Fruit fly (Drosophila melanogaster) whole organism, embryonic: ENCODE results near the gene insv.

ENCODE experiments used
- CG3407 ChIP-seq: fragments of 200-800 bp; sonication (Bioruptor generic); optimal IDR thresholded peaks from 2 replicates; lab custom pipeline; 2018; ENCODE audit warnings: missing biosample characterization, mild to moderate bottlenecking, missing genetic modification characterization
- CG5245 ChIP-seq: fragments of 200-800 bp; sonication (Bioruptor generic); optimal IDR thresholded peaks from 3 replicates; lab custom pipeline; 2016; ENCODE audit warnings: missing biosample characterization, missing genetic modification characterization
- Gug ChIP-seq: fragments of 200-800 bp; sonication (Bioruptor generic); IDR thresholded peaks from 4 replicates; pipeline ENCODE4 v1.3.6; 2022; ENCODE audit warnings: missing biosample characterization, missing genetic modification characterization
- crc ChIP-seq: fragments of 200-800 bp; sonication (Bioruptor generic); optimal IDR thresholded peaks from 2 replicates; lab custom pipeline; 2016; ENCODE audit warnings: missing biosample characterization, missing genetic modification characterization
- grau ChIP-seq: fragments of 200-800 bp; optimal IDR thresholded peaks from 3 replicates; lab custom pipeline; 2019; ENCODE audit warnings: missing biosample characterization, mild to moderate bottlenecking, missing genetic modification characterization, moderate library complexity

DNA sequence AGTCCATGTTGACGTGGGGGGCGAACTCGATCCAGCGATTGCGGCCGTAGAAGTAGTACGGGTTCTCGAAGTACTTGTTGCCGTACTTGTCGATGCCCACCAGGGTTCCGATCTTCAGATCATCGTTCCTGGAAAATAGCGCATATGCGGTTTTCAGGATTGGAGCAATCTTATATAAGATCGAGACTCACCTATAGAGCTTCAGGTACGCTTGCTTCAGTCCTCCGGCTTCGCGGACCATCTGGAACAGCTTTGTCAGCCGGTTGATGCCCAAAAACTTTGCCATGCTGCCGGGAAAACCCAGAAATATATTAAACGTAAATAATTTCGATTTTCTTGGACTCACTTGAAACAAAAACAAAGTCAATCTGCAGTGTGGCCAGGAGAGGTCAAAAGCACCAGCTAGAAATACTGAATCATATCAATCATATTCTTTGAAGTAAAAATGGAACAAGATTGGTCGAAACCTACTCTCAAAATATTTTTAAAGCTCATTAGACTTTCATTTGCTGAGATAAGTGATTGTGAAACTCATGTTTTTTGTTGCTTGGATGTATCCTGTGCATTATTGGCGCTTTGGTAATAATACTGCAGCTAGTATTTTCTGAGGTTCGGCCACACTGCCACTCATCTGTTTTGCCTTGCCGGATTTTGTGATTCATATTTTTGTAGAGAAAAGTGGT, 3.0 kb upstream of the insv start, which contains the start of the genes ND-B17.2 and Arpc5:
- TF ChIP-seq Gug (no peak), CG5245 (no peak), CG3407 (GFP tag; lab: Kevin White, UChicago) (no peak), grau (tag; lab: Kevin White, UChicago) (peak; percentile 37), crc (GFP tag; lab: Kevin White, UChicago) (no peak)
